In genomic region chrII:14598367-14598766, ce11 we compare ENCODE assay signal across 1 worm cellular context.
A peak's percentile ranks its signal among the peaks of the same experiment; 100 is the strongest.
TF ChIP-seq lines count a peak whose summit lies in the region.

No protein-coding gene starts in this region.

TF ChIP-seq in whole organism, L1 larva, 84 proteins besides CTCF, POLR2A, EP300 and RAD21 (continued from another document):
- TF ChIP-seq nhr-84 (tag; optimal IDR thresholded peaks at IDR 0.05; lab: Kevin White, UChicago) (no peak), sup-37 (GFP tag; optimal IDR thresholded peaks at IDR 0.05; lab: Kevin White, UChicago) (peak; percentile 44)
